Worm (Caenorhabditis elegans): ENCODE results near the gene chc-1.
A peak's percentile ranks its signal among the peaks of the same experiment; 100 is the strongest.

The chc-1 gene

ce11 chrIII:10240073-10240472 lies 36.5 kb downstream of the chc-1 start:
- no peak for TF ChIP-seq mdl-1 (tag; optimal IDR thresholded peaks at IDR 0.05)
- TF ChIP-seq tbx-2 (tag; optimal IDR thresholded peaks at IDR 0.05): no peak
- TF ChIP-seq snpc-4 (tag; optimal IDR thresholded peaks at IDR 0.05): no peak
- no peak for TF ChIP-seq ceh-9 (tag; optimal IDR thresholded peaks at IDR 0.05)
- TF ChIP-seq nhr-11 (tag; optimal IDR thresholded peaks at IDR 0.05): no peak
- TF ChIP-seq fkh-2 (tag; optimal IDR thresholded peaks at IDR 0.05): no peak
- TF ChIP-seq eor-1 (tag; optimal IDR thresholded peaks at IDR 0.05): no peak
- no peak for TF ChIP-seq zag-1 (tag; optimal IDR thresholded peaks at IDR 0.05)
- TF ChIP-seq nhr-77 (tag; optimal IDR thresholded peaks at IDR 0.05): no peak
- no peak for TF ChIP-seq nhr-28 (tag; optimal IDR thresholded peaks at IDR 0.05)
- no peak for TF ChIP-seq nhr-76 (tag; optimal IDR thresholded peaks at IDR 0.05)
- no peak for TF ChIP-seq aly-2 (tag; optimal IDR thresholded peaks at IDR 0.05)

ce11 chrIII:10241332-10241829 lies 37.8 kb downstream of the chc-1 start:
- TF ChIP-seq nhr-43 (tag; optimal IDR thresholded peaks at IDR 0.05; ENCODE audit: poor library complexity, severe bottlenecking) (peak; percentile 40), nhr-25 (tag; optimal IDR thresholded peaks at IDR 0.05) (peak; percentile 1), nhr-77 (tag; optimal IDR thresholded peaks at IDR 0.05) (no peak)

- TF ChIP-seq nhr-23 (tag; optimal IDR thresholded peaks at IDR 0.05) (no peak), egl-27 (tag; optimal IDR thresholded peaks at IDR 0.05) (no peak), fkh-2 (tag; optimal IDR thresholded peaks at IDR 0.05) (no peak), R02D3.7 (tag; optimal IDR thresholded peaks at IDR 0.05) (no peak), mml-1 (tag; optimal IDR thresholded peaks at IDR 0.05) (no peak), nhr-25 (tag; optimal IDR thresholded peaks at IDR 0.05) (no peak), ceh-28 (tag; optimal IDR thresholded peaks at IDR 0.05) (no peak), nhr-43 (tag; optimal IDR thresholded peaks at IDR 0.05; ENCODE audit: poor library complexity, severe bottlenecking) (no peak), ceh-9 (tag; optimal IDR thresholded peaks at IDR 0.05) (no peak), ceh-82 (tag; optimal IDR thresholded peaks at IDR 0.05) (no peak), skn-1 (tag; optimal IDR thresholded peaks at IDR 0.05) (no peak), snpc-4 (tag; optimal IDR thresholded peaks at IDR 0.05) (no peak), jun-1 (tag; optimal IDR thresholded peaks at IDR 0.05) (no peak), nhr-12 (tag; optimal IDR thresholded peaks at IDR 0.05) (no peak), sea-2 (GFP tag; optimal IDR thresholded peaks at IDR 0.05) (no peak), pha-4 (tag; optimal IDR thresholded peaks at IDR 0.05) (no peak)
These were observed 40.4 kb downstream of the chc-1 start for ce11 chrIII:10244013-10244412.

- no peak for TF ChIP-seq ceh-82 (tag; optimal IDR thresholded peaks at IDR 0.05)
- no peak for TF ChIP-seq mdl-1 (tag; optimal IDR thresholded peaks at IDR 0.05)
- no peak for TF ChIP-seq nhr-77 (tag; optimal IDR thresholded peaks at IDR 0.05)
- peak; percentile 42 for TF ChIP-seq nfya-1 (tag; optimal IDR thresholded peaks at IDR 0.05; ENCODE audit: insufficient read depth)
- TF ChIP-seq mml-1 (tag; optimal IDR thresholded peaks at IDR 0.05): no peak
- TF ChIP-seq nhr-28 (tag; optimal IDR thresholded peaks at IDR 0.05): no peak
- peak; percentile 62 for TF ChIP-seq lin-15B (tag; optimal IDR thresholded peaks at IDR 0.05)
- no peak for TF ChIP-seq nhr-43 (tag; optimal IDR thresholded peaks at IDR 0.05; ENCODE audit: poor library complexity, severe bottlenecking)
- TF ChIP-seq ceh-28 (tag; optimal IDR thresholded peaks at IDR 0.05): no peak
- peak; percentile 54 for TF ChIP-seq snpc-4 (tag; optimal IDR thresholded peaks at IDR 0.05)
- TF ChIP-seq elt-2 (tag; optimal IDR thresholded peaks at IDR 0.05): peak; percentile 7
- peak; percentile 25 for TF ChIP-seq lin-39 (tag; optimal IDR thresholded peaks at IDR 0.05)
- TF ChIP-seq eor-1 (tag; optimal IDR thresholded peaks at IDR 0.05): no peak
- no peak for TF ChIP-seq fos-1 (tag; optimal IDR thresholded peaks at IDR 0.05)
- peak; percentile 62 for TF ChIP-seq pha-4 (tag; optimal IDR thresholded peaks at IDR 0.05)
These were observed 45.0 kb downstream of the chc-1 start, which contains the start of the genes div-1 and cor-1 for ce11 chrIII:10248441-10249137. Gene div-1, minus strand, starts transcription at chrIII:10248559. Gene cor-1, plus strand, starts transcription at chrIII:10249111.

ce11 chrIII:10251114-10251513 lies 47.5 kb downstream of the chc-1 start:
- no peak for TF ChIP-seq pqm-1 (tag; optimal IDR thresholded peaks at IDR 0.05)
- no peak for TF ChIP-seq tbx-2 (tag; optimal IDR thresholded peaks at IDR 0.05)
- no peak for TF ChIP-seq mdl-1 (tag; optimal IDR thresholded peaks at IDR 0.05)
- TF ChIP-seq nhr-11 (tag; optimal IDR thresholded peaks at IDR 0.05): no peak
- no peak for TF ChIP-seq fos-1 (tag; optimal IDR thresholded peaks at IDR 0.05)
- no peak for TF ChIP-seq mml-1 (tag; optimal IDR thresholded peaks at IDR 0.05)
- TF ChIP-seq ceh-16 (tag; optimal IDR thresholded peaks at IDR 0.05): no peak

Data from whole organism, L3 larva.